Worm (Caenorhabditis elegans): Measurements from ENCODE around the gene R07C12.1.

DNA sequence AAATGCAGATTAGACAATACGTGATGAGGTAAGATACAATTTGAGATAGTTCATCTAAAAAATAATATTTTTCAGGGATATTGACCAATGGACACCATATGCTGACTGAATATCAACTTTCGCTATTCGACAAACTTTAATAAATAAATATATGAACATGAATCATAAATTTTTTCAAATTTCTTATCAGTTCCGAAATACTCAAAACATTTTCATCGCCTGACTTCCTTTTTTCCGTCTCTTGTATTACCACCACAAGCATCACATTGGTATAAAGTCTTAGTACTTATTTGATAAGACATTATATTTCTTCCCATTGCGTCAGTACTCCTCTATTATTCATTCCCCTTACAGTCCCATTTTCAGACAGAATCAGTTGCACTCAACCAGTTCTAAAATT, at the start of gene R07C12.1, which contains the start of gene K08D10.10:
- TF ChIP-seq flt-1 (GFP tag; IDR thresholded peaks at IDR 0.05): no peak
- TF ChIP-seq ztf-23 (GFP tag; IDR thresholded peaks at IDR 0.05): no peak
- TF ChIP-seq klf-2 (GFP tag; conservative IDR thresholded peaks at IDR 0.05): no peak
- TF ChIP-seq cog-1 (tag; optimal IDR thresholded peaks at IDR 0.05): no peak
- no peak for TF ChIP-seq T22C8.4 (GFP tag; IDR thresholded peaks at IDR 0.05)
- no peak for TF ChIP-seq ref-1 (GFP tag; conservative IDR thresholded peaks at IDR 0.05)

Data from whole organism, midembryonic.